Worm (Caenorhabditis elegans): ENCODE data around the gene rsp-8.

The rsp-8 gene

ce11 chrIII:11825654-11826053, 564 bp upstream of the rsp-8 start (continued):
- peak; percentile 98 for TF ChIP-seq ceh-48 (tag; optimal IDR thresholded peaks at IDR 0.05)
- no peak for TF ChIP-seq che-1 (tag; optimal IDR thresholded peaks at IDR 0.05)
- TF ChIP-seq npax-4 (tag; optimal IDR thresholded peaks at IDR 0.05) = no peak
- TF ChIP-seq nhr-232 (tag; optimal IDR thresholded peaks at IDR 0.05) = no peak
- no peak for TF ChIP-seq eyg-1 (tag; optimal IDR thresholded peaks at IDR 0.05)
- peak; percentile 34 for TF ChIP-seq ttx-3 (tag; optimal IDR thresholded peaks at IDR 0.05)
- TF ChIP-seq gmeb-2 (tag; optimal IDR thresholded peaks at IDR 0.05) = no peak
- no peak for TF ChIP-seq ceh-9 (tag; optimal IDR thresholded peaks at IDR 0.05)
- TF ChIP-seq hlh-6 (tag; optimal IDR thresholded peaks at IDR 0.05) = no peak
- TF ChIP-seq ceh-6 (GFP tag; optimal IDR thresholded peaks at IDR 0.05) = no peak
- no peak for TF ChIP-seq unc-86 (tag; optimal IDR thresholded peaks at IDR 0.05)
- no peak for TF ChIP-seq K02D7.2 (tag; optimal IDR thresholded peaks at IDR 0.05)
- peak; percentile 80 for TF ChIP-seq ceh-31 (tag; optimal IDR thresholded peaks at IDR 0.05)
- no peak for TF ChIP-seq syd-9 (tag; optimal IDR thresholded peaks at IDR 0.05)
- TF ChIP-seq nfya-1 (tag; optimal IDR thresholded peaks at IDR 0.05) = peak; percentile 81
- TF ChIP-seq pat-9 (tag; optimal IDR thresholded peaks at IDR 0.05) = no peak
- TF ChIP-seq ceh-2 (tag; optimal IDR thresholded peaks at IDR 0.05) = peak; percentile 26
- TF ChIP-seq sox-2 (GFP tag; IDR thresholded peaks at IDR 0.05) = no peak
- TF ChIP-seq tbx-7 (tag; optimal IDR thresholded peaks at IDR 0.05) = no peak
- peak; percentile 48 for TF ChIP-seq rnt-1 (tag; optimal IDR thresholded peaks at IDR 0.05)
- TF ChIP-seq pros-1 (tag; optimal IDR thresholded peaks at IDR 0.05) = no peak
- TF ChIP-seq ets-4 (tag; optimal IDR thresholded peaks at IDR 0.05) = peak; percentile 35
- TF ChIP-seq elt-4 (tag; optimal IDR thresholded peaks at IDR 0.05) = no peak
- peak; percentile 30 for TF ChIP-seq dve-1 (tag; optimal IDR thresholded peaks at IDR 0.05)
- no peak for TF ChIP-seq ceh-30 (tag; optimal IDR thresholded peaks at IDR 0.05)

ce11 chrIII:11829062-11829461, 2.8 kb downstream of the rsp-8 start:
- TF ChIP-seq lim-6 (tag; optimal IDR thresholded peaks at IDR 0.05) (no peak), nfya-1 (tag; optimal IDR thresholded peaks at IDR 0.05) (peak; percentile 93)

- TF ChIP-seq lim-6 (tag; optimal IDR thresholded peaks at IDR 0.05) = no peak
- peak; percentile 98 for TF ChIP-seq nfya-1 (tag; optimal IDR thresholded peaks at IDR 0.05)
Observed at ce11 chrIII:11829585-11830195, 3.5 kb downstream of the rsp-8 start.

ce11 chrIII:11830522-11831489, 4.6 kb downstream of the rsp-8 start:
- TF ChIP-seq sox-2 (GFP tag; IDR thresholded peaks at IDR 0.05) (no peak), fax-1 (tag; optimal IDR thresholded peaks at IDR 0.05) (no peak), nhr-232 (tag; optimal IDR thresholded peaks at IDR 0.05) (no peak), ceh-18 (tag; optimal IDR thresholded peaks at IDR 0.05) (no peak), nfya-1 (tag; optimal IDR thresholded peaks at IDR 0.05) (no peak), hlh-8 (tag; optimal IDR thresholded peaks at IDR 0.05) (no peak), npax-4 (tag; optimal IDR thresholded peaks at IDR 0.05) (no peak)

ce11 chrIII:11833449-11833848, 7.2 kb downstream of the rsp-8 start:
- TF ChIP-seq sox-2 (GFP tag; IDR thresholded peaks at IDR 0.05) (no peak), ceh-9 (tag; optimal IDR thresholded peaks at IDR 0.05) (no peak), pros-1 (tag; optimal IDR thresholded peaks at IDR 0.05) (no peak), odd-2 (tag; optimal IDR thresholded peaks at IDR 0.05) (no peak), eyg-1 (tag; optimal IDR thresholded peaks at IDR 0.05) (no peak), che-1 (tag; optimal IDR thresholded peaks at IDR 0.05) (no peak), pha-4 (tag; optimal IDR thresholded peaks at IDR 0.05) (no peak), ceh-48 (tag; optimal IDR thresholded peaks at IDR 0.05) (no peak), ttx-3 (tag; optimal IDR thresholded peaks at IDR 0.05) (no peak), elt-2 (tag; optimal IDR thresholded peaks at IDR 0.05) (no peak), ceh-24 (tag; optimal IDR thresholded peaks at IDR 0.05) (no peak), pqm-1 (tag; optimal IDR thresholded peaks at IDR 0.05) (no peak), zip-5 (tag; optimal IDR thresholded peaks at IDR 0.05) (no peak), npax-4 (tag; optimal IDR thresholded peaks at IDR 0.05) (no peak), sox-4 (tag; optimal IDR thresholded peaks at IDR 0.05) (no peak), gmeb-2 (tag; optimal IDR thresholded peaks at IDR 0.05) (no peak)

Data from whole organism, late embryonic.